Fruit fly (Drosophila melanogaster) whole organism, prepupa: Measurements from ENCODE around the gene Unc-76.

ENCODE experiments used
- CG6854 ChIP-seq: fragments of 200-800 bp; sonication (Bioruptor generic); optimal IDR thresholded peaks from 2 replicates; lab custom pipeline; 2017; ENCODE audit warnings: missing biosample characterization, mild to moderate bottlenecking, missing genetic modification characterization
- Ets21C ChIP-seq: fragments of 200-800 bp; sonication (Bioruptor generic); optimal IDR thresholded peaks from 3 replicates; lab custom pipeline; 2016; ENCODE audit warnings: missing biosample characterization, missing genetic modification characterization
- OdsH ChIP-seq: fragments of 200-800 bp; sonication (Bioruptor generic); optimal IDR thresholded peaks from 3 replicates; lab custom pipeline; 2016; ENCODE audit warnings: missing biosample characterization, missing genetic modification characterization
- achi ChIP-seq: fragments of 200-800 bp; sonication (Bioruptor generic); optimal IDR thresholded peaks from 3 replicates; lab custom pipeline; 2016; ENCODE audit warnings: missing biosample characterization, missing genetic modification characterization

DNA sequence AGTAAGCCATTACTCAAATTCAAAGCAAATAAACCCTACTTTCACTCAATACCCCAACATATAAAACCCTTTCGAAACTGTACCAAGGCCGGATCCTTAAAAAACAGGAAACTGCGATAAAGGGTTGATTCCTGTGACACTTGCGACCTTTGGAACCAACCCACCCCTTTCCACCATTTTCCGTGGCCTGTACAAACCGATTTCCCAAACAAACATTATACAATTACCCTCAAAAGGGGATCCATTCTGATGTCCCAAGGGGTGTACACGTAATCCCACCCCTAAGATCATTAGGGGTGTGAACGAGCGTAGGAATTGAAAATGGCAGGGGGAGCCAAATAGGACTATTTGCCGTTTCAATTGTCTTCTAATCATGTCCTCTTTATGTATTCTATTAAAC lies 59.2 kb downstream of the Unc-76 start:
- TF ChIP-seq OdsH (GFP tag; lab: Kevin White, UChicago) (no peak), achi (GFP tag; lab: Kevin White, UChicago) (no peak), CG6854 (GFP tag; lab: Kevin White, UChicago) (no peak), Ets21C (GFP tag; lab: Kevin White, UChicago) (no peak)
